Worm (Caenorhabditis elegans): ENCODE data around the gene C50C3.19.

DNA sequence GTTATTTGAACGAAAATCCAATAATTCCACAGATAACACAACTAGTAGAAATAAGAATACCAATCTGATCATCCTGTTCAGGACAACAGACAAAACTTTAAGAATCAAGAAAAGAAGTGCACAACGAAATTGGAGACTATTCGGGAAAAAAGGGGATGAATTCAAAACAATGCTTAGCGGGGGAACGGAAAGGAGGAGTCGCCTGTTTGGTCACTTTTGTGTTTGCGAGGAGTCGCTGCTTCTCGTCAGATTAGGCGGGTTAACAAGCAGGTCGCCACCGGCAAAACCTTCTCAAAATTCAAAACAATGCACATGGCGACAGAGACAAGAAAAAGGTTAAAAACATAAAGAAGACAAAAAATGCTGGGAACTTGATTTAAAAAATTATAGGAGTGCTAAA lies 19.2 kb downstream of the C50C3.19 start, which contains the start of gene C30A5.10:
- no peak for TF ChIP-seq elt-3 (tag; optimal IDR thresholded peaks at IDR 0.05)
- TF ChIP-seq nhr-12 (tag; optimal IDR thresholded peaks at IDR 0.05): no peak
- no peak for TF ChIP-seq dmd-4 (tag; optimal IDR thresholded peaks at IDR 0.05)
- TF ChIP-seq ceh-82 (tag; optimal IDR thresholded peaks at IDR 0.05): no peak
- no peak for TF ChIP-seq nhr-237 (tag; optimal IDR thresholded peaks at IDR 0.05)
